Fruit fly (Drosophila melanogaster): ENCODE data around the gene Rap1.

Rap1 gene

dm6 chr3L:1861794-1862447 is at the start of gene Rap1:
Gene Rap1 (minus strand): TSS chr3L:1862239.
- no peak for TF ChIP-seq EcR (GFP tag; optimal IDR thresholded peaks at IDR 0.05)
- TF ChIP-seq Dll (optimal IDR thresholded peaks at IDR 0.05), result peak; percentile 20

DNA sequence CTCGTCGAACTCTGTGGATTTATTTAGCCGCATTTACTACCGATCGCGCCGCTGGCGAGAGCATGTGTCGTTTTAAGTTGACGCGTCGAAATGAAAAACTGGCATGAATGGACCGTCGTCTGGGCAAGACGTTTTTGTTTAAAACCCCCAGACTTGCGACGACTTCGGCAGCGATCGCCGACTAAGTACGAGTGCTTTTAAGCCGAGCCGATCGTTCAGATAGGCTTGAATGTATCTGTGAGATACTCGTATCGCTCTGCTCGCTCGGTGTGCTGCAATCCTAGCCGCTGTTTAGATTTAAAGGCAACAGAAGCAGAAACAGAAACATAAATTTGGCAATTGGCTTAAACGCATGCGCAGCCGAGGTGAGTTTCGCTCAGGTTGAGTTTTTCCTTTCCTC is 48.1 kb upstream of the Rap1 start, which contains the start of gene dsb:
Gene dsb (minus strand): TSS at position 91 of the 400 bp plus-strand sequence.
- TF ChIP-seq Dll (optimal IDR thresholded peaks at IDR 0.05), result no peak
- no peak for TF ChIP-seq psq (optimal IDR thresholded peaks at IDR 0.05)
- no peak for TF ChIP-seq pan (optimal IDR thresholded peaks at IDR 0.05)
- no peak for TF ChIP-seq usp (GFP tag; optimal IDR thresholded peaks at IDR 0.05)

DNA sequence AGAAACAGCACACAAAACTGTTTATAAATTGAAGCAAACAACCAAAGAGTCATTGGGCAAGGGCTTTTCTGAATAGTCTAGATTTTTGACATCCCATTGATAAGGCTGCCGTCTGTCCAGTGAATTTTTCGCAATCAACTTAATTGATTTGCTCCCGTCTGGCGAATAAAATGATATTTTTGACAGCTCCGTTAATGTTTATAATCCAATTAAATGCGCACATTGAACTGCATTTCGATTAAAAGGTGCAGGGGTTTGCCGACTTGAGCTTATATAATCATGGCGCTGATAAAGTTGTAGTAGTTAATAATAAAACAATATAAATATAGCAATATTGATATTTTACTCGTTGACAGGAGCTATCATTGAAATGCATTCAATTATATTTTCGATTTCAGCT is 47.0 kb upstream of the Rap1 start:
- TF ChIP-seq Dll (optimal IDR thresholded peaks at IDR 0.05), result no peak

dm6 chr3L:1906208-1906607 is 44.2 kb upstream of the Rap1 start:
- no peak for TF ChIP-seq psq (optimal IDR thresholded peaks at IDR 0.05)
- no peak for TF ChIP-seq EcR (GFP tag; optimal IDR thresholded peaks at IDR 0.05)
- no peak for TF ChIP-seq pan (optimal IDR thresholded peaks at IDR 0.05)
- TF ChIP-seq usp (GFP tag; optimal IDR thresholded peaks at IDR 0.05), result no peak
- TF ChIP-seq CG8478 (optimal IDR thresholded peaks at IDR 0.05), result no peak
- no peak for TF ChIP-seq Dll (optimal IDR thresholded peaks at IDR 0.05)

dm6 chr3L:1905273-1905672 is 43.2 kb upstream of the Rap1 start:
- TF ChIP-seq CG8478 (optimal IDR thresholded peaks at IDR 0.05) (no peak), Dll (optimal IDR thresholded peaks at IDR 0.05) (no peak), psq (optimal IDR thresholded peaks at IDR 0.05) (no peak), usp (GFP tag; optimal IDR thresholded peaks at IDR 0.05) (no peak), pan (optimal IDR thresholded peaks at IDR 0.05) (no peak), EcR (GFP tag; optimal IDR thresholded peaks at IDR 0.05) (no peak)

DNA sequence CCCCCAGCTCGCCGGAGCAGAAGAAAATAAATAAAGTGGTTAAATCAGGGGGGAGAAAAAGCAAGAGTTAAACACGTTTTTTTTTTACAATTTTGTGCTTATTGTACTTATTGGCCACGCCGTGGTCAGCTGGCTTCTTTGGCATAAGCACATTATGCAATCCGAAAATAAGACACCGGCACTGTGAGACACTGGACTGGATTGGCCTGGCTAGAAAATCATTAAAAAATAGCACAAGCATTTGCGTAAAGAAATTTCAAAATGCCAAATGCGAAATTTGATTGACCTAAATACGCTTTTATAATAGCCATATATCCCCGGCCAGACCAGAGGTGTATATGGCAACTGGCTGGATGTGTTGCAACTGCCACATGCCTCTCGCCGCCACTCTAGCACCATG is 42.4 kb upstream of the Rap1 start:
- TF ChIP-seq EcR (GFP tag; optimal IDR thresholded peaks at IDR 0.05), result no peak
- TF ChIP-seq pan (optimal IDR thresholded peaks at IDR 0.05), result no peak
- no peak for TF ChIP-seq Dll (optimal IDR thresholded peaks at IDR 0.05)
- no peak for TF ChIP-seq psq (optimal IDR thresholded peaks at IDR 0.05)
- TF ChIP-seq usp (GFP tag; optimal IDR thresholded peaks at IDR 0.05), result no peak
- no peak for TF ChIP-seq CG8478 (optimal IDR thresholded peaks at IDR 0.05)

DNA sequence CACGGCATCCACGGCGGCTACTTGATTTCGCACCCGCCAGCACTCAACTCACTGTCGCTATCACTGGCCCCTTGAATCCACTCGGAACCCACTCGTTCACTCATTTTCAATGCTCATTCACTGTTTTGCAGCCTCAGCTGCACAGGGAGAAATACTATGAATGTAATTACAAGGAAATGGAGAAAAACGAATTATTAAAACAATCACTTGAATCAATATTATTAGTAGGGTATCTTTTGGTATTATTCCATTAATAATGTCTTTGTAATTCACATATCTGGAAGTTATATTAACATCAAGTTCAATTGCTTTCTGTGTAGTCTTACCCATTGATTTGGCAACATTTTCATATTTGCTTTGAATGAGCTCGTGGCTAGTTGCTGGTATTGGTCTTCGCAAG is 38.6 kb upstream of the Rap1 start:
- TF ChIP-seq EcR (GFP tag; optimal IDR thresholded peaks at IDR 0.05) (no peak), CG8478 (optimal IDR thresholded peaks at IDR 0.05) (no peak)

- TF ChIP-seq Dll (optimal IDR thresholded peaks at IDR 0.05) (peak; percentile 13), EcR (GFP tag; optimal IDR thresholded peaks at IDR 0.05) (no peak), CG8478 (optimal IDR thresholded peaks at IDR 0.05) (no peak), usp (GFP tag; optimal IDR thresholded peaks at IDR 0.05) (no peak), psq (optimal IDR thresholded peaks at IDR 0.05) (no peak), pan (optimal IDR thresholded peaks at IDR 0.05) (no peak)
These were observed 37.6 kb upstream of the Rap1 start for dm6 chr3L:1899616-1900015.

- TF ChIP-seq usp (GFP tag; optimal IDR thresholded peaks at IDR 0.05) (no peak), psq (optimal IDR thresholded peaks at IDR 0.05) (no peak), pan (optimal IDR thresholded peaks at IDR 0.05) (no peak), EcR (GFP tag; optimal IDR thresholded peaks at IDR 0.05) (no peak), Dll (optimal IDR thresholded peaks at IDR 0.05) (no peak)
These were observed 35.7 kb upstream of the Rap1 start for dm6 chr3L:1897709-1898108.

dm6 chr3L:1891914-1892313 is 29.9 kb upstream of the Rap1 start:
- no peak for TF ChIP-seq psq (optimal IDR thresholded peaks at IDR 0.05)
- no peak for TF ChIP-seq Dll (optimal IDR thresholded peaks at IDR 0.05)
- no peak for TF ChIP-seq usp (GFP tag; optimal IDR thresholded peaks at IDR 0.05)
- no peak for TF ChIP-seq EcR (GFP tag; optimal IDR thresholded peaks at IDR 0.05)
- no peak for TF ChIP-seq pan (optimal IDR thresholded peaks at IDR 0.05)
- no peak for TF ChIP-seq CG8478 (optimal IDR thresholded peaks at IDR 0.05)

DNA sequence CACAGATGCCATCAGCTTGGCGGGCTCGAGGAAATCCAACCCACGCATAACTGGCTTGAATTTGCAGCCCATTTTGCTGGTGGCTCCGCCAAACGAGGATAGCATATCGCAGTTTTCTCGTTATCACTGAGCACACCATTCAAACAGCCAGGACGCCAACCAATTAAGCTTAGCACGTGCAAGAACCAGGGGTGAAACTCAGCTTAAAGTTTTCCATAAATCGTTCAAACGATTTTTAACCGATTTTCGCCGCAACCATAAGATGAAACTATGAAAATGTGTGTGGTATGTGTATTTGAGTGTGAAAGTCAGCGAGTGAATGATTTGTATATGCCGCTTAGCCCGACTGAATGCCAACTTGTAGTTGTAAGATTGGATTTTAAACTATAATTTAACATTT is 28.9 kb upstream of the Rap1 start:
- peak; percentile 36 for TF ChIP-seq CG8478 (optimal IDR thresholded peaks at IDR 0.05)
- TF ChIP-seq Dll (optimal IDR thresholded peaks at IDR 0.05), result no peak

DNA sequence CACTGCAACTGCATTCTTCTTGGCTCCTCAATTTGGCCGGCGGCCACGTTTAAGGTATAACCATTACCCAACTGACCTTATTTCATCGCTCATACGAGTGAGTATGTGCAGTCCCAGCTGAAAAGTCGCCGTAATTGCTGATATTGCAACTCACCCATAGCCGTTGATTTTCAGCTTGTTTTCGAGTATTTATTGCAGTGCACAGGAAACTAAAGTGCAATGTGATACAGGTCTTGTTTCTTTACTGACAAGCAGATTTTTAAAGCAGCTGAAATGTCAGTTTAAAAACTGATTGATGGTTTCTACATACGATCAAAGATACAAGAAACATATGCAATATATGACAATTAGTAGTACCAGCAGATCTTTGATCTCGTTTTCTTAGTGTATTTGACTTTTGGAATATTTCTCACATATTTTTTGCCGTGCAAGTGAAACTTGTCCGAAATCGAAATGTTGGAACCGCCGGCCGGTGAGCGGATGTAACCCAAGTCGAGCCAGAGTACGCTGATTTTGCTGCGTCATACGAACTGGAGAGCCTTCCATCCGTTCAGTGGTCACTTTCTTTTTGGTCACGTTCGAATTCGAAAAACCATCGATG is 26.0 kb upstream of the Rap1 start:
- no peak for TF ChIP-seq pan (optimal IDR thresholded peaks at IDR 0.05)
- TF ChIP-seq psq (optimal IDR thresholded peaks at IDR 0.05), result no peak

dm6 chr3L:1886125-1886544 is 24.1 kb upstream of the Rap1 start:
- TF ChIP-seq pan (optimal IDR thresholded peaks at IDR 0.05) (no peak), EcR (GFP tag; optimal IDR thresholded peaks at IDR 0.05) (no peak)

dm6 chr3L:1885436-1885835 is 23.4 kb upstream of the Rap1 start, which contains the start of gene Tmhs:
Gene Tmhs (plus strand): TSS chr3L:1885657.
- TF ChIP-seq usp (GFP tag; optimal IDR thresholded peaks at IDR 0.05), result no peak
- no peak for TF ChIP-seq CG8478 (optimal IDR thresholded peaks at IDR 0.05)
- TF ChIP-seq pan (optimal IDR thresholded peaks at IDR 0.05), result no peak
- no peak for TF ChIP-seq EcR (GFP tag; optimal IDR thresholded peaks at IDR 0.05)
- TF ChIP-seq Dll (optimal IDR thresholded peaks at IDR 0.05), result no peak
- TF ChIP-seq psq (optimal IDR thresholded peaks at IDR 0.05), result no peak

Measured in whole organism.